Worm (Caenorhabditis elegans): ENCODE data around the gene ZC395.11.

ce11 chrIII:5294281-5294680, 8.2 kb upstream of the ZC395.11 start:
- TF ChIP-seq spr-1 (tag; optimal IDR thresholded peaks at IDR 0.05) (no peak), nhr-11 (tag; optimal IDR thresholded peaks at IDR 0.05) (no peak), hif-1 (tag; optimal IDR thresholded peaks at IDR 0.05) (no peak), ztf-11 (tag; optimal IDR thresholded peaks at IDR 0.05) (no peak), daf-16 (GFP tag; optimal IDR thresholded peaks at IDR 0.05) (no peak), daf-16 (tag; optimal IDR thresholded peaks at IDR 0.05) (no peak), Y5F2A.4 (GFP tag; optimal IDR thresholded peaks at IDR 0.05) (no peak), unc-62 (GFP tag; optimal IDR thresholded peaks at IDR 0.05 in 1 of 2) (peak in 1 of 2 experiments; percentile 92), unc-62 (tag; optimal IDR thresholded peaks at IDR 0.05) (no peak), mdl-1 (tag; optimal IDR thresholded peaks at IDR 0.05) (no peak), unc-39 (tag; optimal IDR thresholded peaks at IDR 0.05) (no peak)

Measured in whole organism, L4 larva.